Worm (Caenorhabditis elegans) whole organism, late embryonic: ENCODE results near the gene srw-1.

Experiments used
- C08G9.2 ChIP-seq: sonication (generic microtip); optimal IDR thresholded peaks from 2 replicates; lab custom pipeline; 2016; ENCODE audit warnings: mild to moderate bottlenecking, missing genetic modification characterization, moderate library complexity, missing compliant biosample characterization
- C38D4.7 ChIP-seq: fragments of 200-800 bp; sonication (Bioruptor generic); optimal IDR thresholded peaks from 2 replicates; lab custom pipeline; 2018; ENCODE audit warnings: mild to moderate bottlenecking, missing genetic modification characterization, moderate library complexity, missing compliant biosample characterization
- F13H6.1 ChIP-seq: sonication (generic microtip); optimal IDR thresholded peaks from 2 replicates; lab custom pipeline; 2016; ENCODE audit warnings: missing genetic modification characterization, missing compliant biosample characterization
- K02D7.2 ChIP-seq: sonication (generic microtip); optimal IDR thresholded peaks from 2 replicates; lab custom pipeline; 2017; ENCODE audit warnings: mild to moderate bottlenecking, missing genetic modification characterization, missing compliant biosample characterization
- ahr-1 ChIP-seq: sonication (generic microtip); optimal IDR thresholded peaks from 2 replicates; lab custom pipeline; 2016; ENCODE audit warnings: missing genetic modification characterization, missing compliant biosample characterization
- ama-1 ChIP-seq: fragments of 150-350 bp; optimal IDR thresholded peaks from 2 replicates; lab custom pipeline; 2014
- ceh-45 ChIP-seq: fragments of 200-800 bp; sonication (Bioruptor generic); IDR thresholded peaks from 2 replicates; pipeline ENCODE4 v1.3.6; 2022; ENCODE audit warnings: missing genetic modification reagents, missing genetic modification characterization, missing compliant biosample characterization
- ceh-48 ChIP-seq: sonication (generic microtip); optimal IDR thresholded peaks from 2 replicates; lab custom pipeline; 2016; ENCODE audit warnings: missing genetic modification characterization, inconsistent platforms, missing compliant biosample characterization
- ceh-6 ChIP-seq: fragments of 200-800 bp; sonication (Bioruptor generic); optimal IDR thresholded peaks from 2 replicates; lab custom pipeline; 2018; ENCODE audit warnings: mild to moderate bottlenecking, missing genetic modification characterization, missing compliant biosample characterization
- dmd-4 ChIP-seq: sonication (generic microtip); optimal IDR thresholded peaks from 2 replicates; lab custom pipeline; 2016; ENCODE audit warnings: borderline replicate concordance, missing genetic modification characterization, missing compliant biosample characterization
- elt-2 ChIP-seq: sonication (generic microtip); optimal IDR thresholded peaks from 2 replicates; lab custom pipeline; 2016; ENCODE audit warnings: missing genetic modification reagents, missing genetic modification characterization, missing compliant biosample characterization
- elt-4 ChIP-seq: sonication (generic microtip); optimal IDR thresholded peaks from 2 replicates; lab custom pipeline; 2016; ENCODE audit warnings: missing genetic modification characterization, missing compliant biosample characterization
- ets-4 ChIP-seq: sonication (generic microtip); optimal IDR thresholded peaks from 2 replicates; lab custom pipeline; 2016; ENCODE audit warnings: missing genetic modification characterization, missing compliant biosample characterization
- eyg-1 ChIP-seq: sonication (generic microtip); optimal IDR thresholded peaks from 2 replicates; lab custom pipeline; 2016; ENCODE audit warnings: missing genotype, missing genetic modification characterization, missing compliant biosample characterization
- fkh-10 ChIP-seq: fragments of 150-350 bp; optimal IDR thresholded peaks from 2 replicates; lab custom pipeline; 2014; ENCODE audit warnings: missing biosample characterization, missing genetic modification reagents, missing genetic modification characterization
- fkh-6 ChIP-seq: sonication (generic microtip); optimal IDR thresholded peaks from 2 replicates; lab custom pipeline; 2016; ENCODE audit warnings: missing genetic modification characterization, missing compliant biosample characterization
- hlh-30 ChIP-seq: sonication (generic microtip); optimal IDR thresholded peaks from 2 replicates; lab custom pipeline; 2017; ENCODE audit warnings: antibody characterized with exemption, missing genetic modification characterization, missing compliant biosample characterization; ENCODE audit not compliant: insufficient read depth
- hlh-6 ChIP-seq: sonication (generic microtip); optimal IDR thresholded peaks from 2 replicates; lab custom pipeline; 2016; ENCODE audit warnings: missing genotype, missing genetic modification characterization, missing compliant biosample characterization
- hlh-8 ChIP-seq: sonication (generic microtip); optimal IDR thresholded peaks from 2 replicates; lab custom pipeline; 2016; ENCODE audit warnings: missing genotype, missing genetic modification characterization, missing compliant biosample characterization
- lim-6 ChIP-seq: sonication (generic microtip); optimal IDR thresholded peaks from 2 replicates; lab custom pipeline; 2016; ENCODE audit warnings: missing genetic modification characterization, missing compliant biosample characterization
- madf-2 ChIP-seq: sonication (generic microtip); optimal IDR thresholded peaks from 2 replicates; lab custom pipeline; 2017; ENCODE audit warnings: missing genetic modification characterization, missing compliant biosample characterization
- mec-3 ChIP-seq: sonication (generic microtip); optimal IDR thresholded peaks from 2 replicates; lab custom pipeline; 2016; ENCODE audit warnings: borderline replicate concordance, missing genetic modification characterization, missing compliant biosample characterization
- nfya-1 ChIP-seq: sonication (generic microtip); optimal IDR thresholded peaks from 2 replicates; lab custom pipeline; 2017; ENCODE audit warnings: missing genetic modification characterization, mild to moderate bottlenecking, missing compliant biosample characterization, antibody characterized with exemption, moderate library complexity
- nhr-11 ChIP-seq: fragments of 150-350 bp; optimal IDR thresholded peaks from 2 replicates; lab custom pipeline; 2014; ENCODE audit warnings: missing biosample characterization, missing genetic modification characterization
- odd-2 ChIP-seq: sonication (generic microtip); optimal IDR thresholded peaks from 2 replicates; lab custom pipeline; 2017; ENCODE audit warnings: antibody characterized with exemption, mild to moderate bottlenecking, missing genetic modification characterization, missing compliant biosample characterization
- pag-3 ChIP-seq: sonication (generic microtip); optimal IDR thresholded peaks from 2 replicates; lab custom pipeline; 2016; ENCODE audit warnings: missing compliant biosample characterization, missing genetic modification characterization, borderline replicate concordance
- pat-9 ChIP-seq: fragments of 200-800 bp; sonication (Bioruptor generic); optimal IDR thresholded peaks from 2 replicates; lab custom pipeline; 2018; ENCODE audit warnings: mild to moderate bottlenecking, missing genetic modification characterization, moderate library complexity, missing compliant biosample characterization
- pha-2 ChIP-seq: sonication (generic microtip); optimal IDR thresholded peaks from 2 replicates; lab custom pipeline; 2017; ENCODE audit warnings: mild to moderate bottlenecking, missing genetic modification characterization, missing compliant biosample characterization
- pqm-1 ChIP-seq: sonication (generic microtip); optimal IDR thresholded peaks from 2 replicates; lab custom pipeline; 2016; ENCODE audit warnings: missing genetic modification characterization, missing compliant biosample characterization
- pros-1 ChIP-seq: fragments of 150-350 bp; optimal IDR thresholded peaks from 2 replicates; lab custom pipeline; 2014; ENCODE audit warnings: missing biosample characterization, missing genetic modification reagents, missing genetic modification characterization
- ref-2 ChIP-seq: sonication (generic microtip); optimal IDR thresholded peaks from 2 replicates; lab custom pipeline; 2016; ENCODE audit warnings: missing genetic modification characterization, missing compliant biosample characterization
- rnt-1 ChIP-seq: sonication (generic microtip); optimal IDR thresholded peaks from 2 replicates; lab custom pipeline; 2016; ENCODE audit warnings: missing genetic modification characterization, missing compliant biosample characterization
- sdc-2 ChIP-seq: sonication (generic microtip); optimal IDR thresholded peaks from 2 replicates; lab custom pipeline; 2016; ENCODE audit warnings: missing genotype, missing genetic modification characterization, missing compliant biosample characterization
- sox-2 ChIP-seq: fragments of 200-800 bp; sonication (Bioruptor generic); IDR thresholded peaks from 2 replicates; pipeline ENCODE4 v1.3.6; 2022; ENCODE audit warnings: missing genetic modification reagents, missing genetic modification characterization, missing compliant biosample characterization
- syd-9 ChIP-seq: sonication (generic microtip); optimal IDR thresholded peaks from 2 replicates; lab custom pipeline; 2016; ENCODE audit warnings: mild to moderate bottlenecking, missing genetic modification characterization, moderate library complexity, missing compliant biosample characterization
- tbx-7 ChIP-seq: sonication (generic microtip); optimal IDR thresholded peaks from 2 replicates; lab custom pipeline; 2016; ENCODE audit warnings: missing genotype, missing genetic modification characterization, missing compliant biosample characterization
- unc-42 ChIP-seq: sonication (generic microtip); optimal IDR thresholded peaks from 2 replicates; lab custom pipeline; 2016; ENCODE audit warnings: missing genotype, missing genetic modification characterization, missing compliant biosample characterization
- unc-55 ChIP-seq: sonication (generic microtip); optimal IDR thresholded peaks from 2 replicates; lab custom pipeline; 2017; ENCODE audit warnings: missing biosample characterization, missing genetic modification reagents, missing genetic modification characterization

Gene srw-1

DNA sequence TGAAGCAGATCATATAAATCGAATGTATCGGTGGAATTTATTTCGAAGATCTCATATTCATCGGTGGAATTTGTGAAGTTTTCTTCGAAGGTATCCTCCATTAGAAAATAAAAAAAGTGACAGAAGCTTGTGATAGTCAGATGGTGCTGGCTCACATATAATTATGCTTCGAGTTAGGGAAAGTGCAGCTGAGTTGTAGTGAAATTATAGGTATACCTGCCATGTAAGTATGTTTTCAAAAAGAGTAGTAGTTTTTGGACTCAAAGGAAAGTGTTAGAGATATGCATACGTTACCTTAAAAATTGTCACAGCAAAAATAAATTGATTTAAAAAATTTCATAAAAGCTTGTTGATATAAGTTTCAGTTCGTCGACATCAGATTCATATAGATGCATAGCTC, 42.2 kb downstream of the srw-1 start, which contains the start of gene srw-11:
TSS of gene srw-11 (minus strand) at position 101 of the 400 bp plus-strand sequence.
- TF ChIP-seq ceh-6 (GFP tag; lab: Kevin White, UChicago) = no peak
- no peak for TF ChIP-seq pros-1 (tag; lab: Kevin White, UChicago)
- TF ChIP-seq pha-2 (tag; lab: Kevin White, UChicago) = no peak
- TF ChIP-seq C38D4.7 (GFP tag; lab: Kevin White, UChicago) = no peak
- no peak for TF ChIP-seq dmd-4 (tag; lab: Kevin White, UChicago)
- no peak for TF ChIP-seq nfya-1
- no peak for TF ChIP-seq ceh-48 (tag; lab: Kevin White, UChicago)
- no peak for TF ChIP-seq syd-9 (tag; lab: Kevin White, UChicago)
- no peak for TF ChIP-seq hlh-30
- TF ChIP-seq fkh-6 = no peak
- no peak for TF ChIP-seq eyg-1 (tag; lab: Kevin White, UChicago)
- TF ChIP-seq ets-4 = no peak

DNA sequence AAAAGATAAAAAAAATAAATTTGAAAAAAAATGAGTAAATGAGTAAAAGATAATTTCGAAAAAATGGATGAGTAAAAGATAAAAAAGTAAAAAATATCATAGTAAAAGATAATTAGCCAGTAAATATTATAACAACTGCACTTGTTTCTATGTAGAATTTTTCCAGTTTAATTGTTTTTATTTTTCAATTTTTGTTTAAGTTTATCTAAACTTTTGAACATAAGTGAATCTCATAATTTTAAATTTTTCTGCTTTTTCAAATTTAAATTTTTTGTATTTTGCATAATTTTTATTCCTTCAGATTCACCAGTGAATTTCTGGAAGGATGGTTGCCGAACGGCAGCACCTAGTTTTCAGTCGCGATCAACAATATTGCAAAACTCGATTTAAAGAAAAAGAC, 43.2 kb downstream of the srw-1 start, which contains the start of gene chil-12:
TSS of gene chil-12 (plus strand) at position 301 of the 400 bp plus-strand sequence.
- TF ChIP-seq tbx-7 (tag; lab: Kevin White, UChicago) (no peak), unc-42 (tag; lab: Kevin White, UChicago) (no peak), ref-2 (no peak), K02D7.2 (no peak), hlh-6 (tag; lab: Kevin White, UChicago) (no peak), hlh-30 (no peak), pat-9 (no peak), hlh-8 (tag; lab: Kevin White, UChicago) (no peak), C08G9.2 (tag; lab: Kevin White, UChicago) (no peak), F13H6.1 (no peak), unc-55 (no peak), sdc-2 (tag; lab: Kevin White, UChicago) (no peak), ama-1 (lab: Kevin White, UChicago) (no peak), dmd-4 (tag; lab: Kevin White, UChicago) (no peak), fkh-6 (no peak), ceh-48 (tag; lab: Kevin White, UChicago) (no peak), mec-3 (no peak), fkh-10 (no peak)

DNA sequence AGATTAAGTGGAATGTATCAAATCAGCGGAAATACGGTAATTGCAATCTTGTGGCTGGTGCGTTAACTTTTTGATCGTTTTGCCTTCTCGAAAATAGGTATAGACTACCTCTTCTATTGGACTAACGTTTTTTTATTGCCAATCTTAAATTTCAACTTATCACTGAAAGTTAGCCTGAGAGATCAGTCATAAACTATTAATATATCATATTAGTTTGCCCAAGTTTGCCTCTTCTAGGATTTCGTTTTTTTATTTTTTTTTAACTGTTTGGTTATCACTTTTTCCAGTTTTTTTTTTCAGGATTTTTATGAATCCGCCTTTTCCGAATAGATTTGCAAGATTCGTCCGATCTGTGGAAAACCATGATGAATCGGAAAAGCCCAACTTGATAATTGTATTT, 46.4 kb downstream of the srw-1 start, which contains the start of gene kin-30:
TSS of gene kin-30 (plus strand) at position 301 of the 400 bp plus-strand sequence.
- no peak for TF ChIP-seq ahr-1 (tag; lab: Kevin White, UChicago)
- TF ChIP-seq hlh-6 (tag; lab: Kevin White, UChicago) = no peak
- no peak for TF ChIP-seq ceh-45 (GFP tag; lab: Robert Waterston, UW)
- TF ChIP-seq lim-6 (tag; lab: Kevin White, UChicago) = no peak
- no peak for TF ChIP-seq elt-2 (tag; lab: Kevin White, UChicago)
- no peak for TF ChIP-seq ref-2
- no peak for TF ChIP-seq K02D7.2
- TF ChIP-seq eyg-1 (tag; lab: Kevin White, UChicago) = no peak
- no peak for TF ChIP-seq odd-2 (tag; lab: Kevin White, UChicago)
- no peak for TF ChIP-seq nhr-11 (tag; lab: Kevin White, UChicago)
- no peak for TF ChIP-seq elt-4 (tag; lab: Kevin White, UChicago)
- no peak for TF ChIP-seq pag-3 (tag; lab: Kevin White, UChicago)
- TF ChIP-seq madf-2 (tag; lab: Kevin White, UChicago) = no peak
- TF ChIP-seq unc-42 (tag; lab: Kevin White, UChicago) = no peak
- no peak for TF ChIP-seq pros-1 (tag; lab: Kevin White, UChicago)
- no peak for TF ChIP-seq syd-9 (tag; lab: Kevin White, UChicago)
- no peak for TF ChIP-seq pqm-1 (tag; lab: Kevin White, UChicago)
- no peak for TF ChIP-seq rnt-1 (tag; lab: Kevin White, UChicago)
- TF ChIP-seq nfya-1 = no peak
- no peak for TF ChIP-seq sox-2 (GFP tag; lab: Robert Waterston, UW)
- TF ChIP-seq, all 69 proteins: peak for 0
